Fruit fly (Drosophila melanogaster) whole organism, wandering third instar larva: ENCODE data around the gene Atg17.

Source experiments
- Abd-B ChIP-seq: fragments of >200 bp; optimal IDR thresholded peaks from 2 replicates; lab custom pipeline; 2017; ENCODE audit warnings: missing biosample characterization, missing genetic modification characterization
- Dfd ChIP-seq: fragments of >200 bp; optimal IDR thresholded peaks from 2 replicates; lab custom pipeline; 2017; ENCODE audit warnings: missing biosample characterization, missing genetic modification characterization
- Hr78 ChIP-seq: fragments of >200 bp; optimal IDR thresholded peaks from 2 replicates; lab custom pipeline; 2017; ENCODE audit warnings: missing biosample characterization, missing genetic modification characterization
- Hr83 ChIP-seq: fragments of 200-300 bp; sonication (Bioruptor generic); optimal IDR thresholded peaks from 2 replicates; lab custom pipeline; 2016; ENCODE audit warnings: missing biosample characterization, mild to moderate bottlenecking, missing genetic modification characterization, moderate library complexity; ENCODE audit not compliant: poor library complexity, severe bottlenecking
- OdsH ChIP-seq: fragments of 200-800 bp; sonication (Bioruptor generic); optimal IDR thresholded peaks from 2 replicates; lab custom pipeline; 2016; ENCODE audit warnings: missing biosample characterization, mild to moderate bottlenecking, missing genetic modification characterization
- dsf ChIP-seq: sonication (Bioruptor generic); optimal IDR thresholded peaks from 2 replicates; lab custom pipeline; 2016; ENCODE audit warnings: missing biosample characterization, missing genetic modification characterization, borderline replicate concordance
- pan ChIP-seq: fragments of >200 bp; optimal IDR thresholded peaks from 2 replicates; lab custom pipeline; 2017
- psq ChIP-seq: fragments of 200-800 bp; sonication (Bioruptor generic); optimal IDR thresholded peaks from 3 replicates; lab custom pipeline; 2017; ENCODE audit warnings: missing biosample characterization, mild to moderate bottlenecking, missing genetic modification characterization, moderate library complexity
- usp ChIP-seq: fragments of >200 bp; optimal IDR thresholded peaks from 2 replicates; lab custom pipeline; 2017; ENCODE audit warnings: missing biosample characterization, missing genetic modification characterization

DNA sequence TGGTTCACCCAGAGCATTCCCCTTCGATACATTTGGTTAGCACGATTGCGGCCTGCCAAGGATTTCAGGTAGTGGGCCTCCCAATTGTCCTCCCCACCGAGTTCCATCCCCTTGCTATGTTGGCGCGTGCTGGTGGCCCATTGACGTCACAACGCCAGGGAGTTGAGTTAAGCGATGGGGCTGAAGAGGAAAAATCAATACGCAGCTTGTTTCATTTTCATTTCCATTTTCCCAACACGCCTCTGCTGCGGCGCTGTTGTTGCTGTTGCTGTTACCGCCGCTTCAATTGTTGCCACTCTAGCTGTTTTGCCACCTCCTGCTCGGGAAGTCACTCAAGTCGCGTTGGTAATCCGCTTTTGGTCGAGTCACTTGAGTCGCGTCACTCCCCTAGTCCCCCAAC, 21.5 kb downstream of the Atg17 start:
- TF ChIP-seq Abd-B (no peak), Hr83 (GFP tag; lab: Kevin White, UChicago) (no peak), usp (GFP tag; lab: Kevin White, UChicago) (no peak), psq (no peak), Dfd (GFP tag; lab: Kevin White, UChicago) (no peak), OdsH (no peak), dsf (no peak), Hr78 (no peak), pan (no peak)
